Worm (Caenorhabditis elegans) whole organism, L4 larva: Measurements from ENCODE around the gene W06B4.1.

Experiments
- F10B5.3 ChIP-seq: sonication (generic microtip); optimal IDR thresholded peaks from 2 replicates; lab custom pipeline; 2016; ENCODE audit warnings: mild to moderate bottlenecking, missing genetic modification characterization, missing compliant biosample characterization
- F37D6.2 ChIP-seq: sonication (generic microtip); optimal IDR thresholded peaks from 2 replicates; lab custom pipeline; 2016; ENCODE audit warnings: mild to moderate bottlenecking, missing genetic modification characterization, missing compliant biosample characterization
- T20F7.1 ChIP-seq: fragments of 200-800 bp; sonication (Bioruptor generic); optimal IDR thresholded peaks from 2 replicates; lab custom pipeline; 2018; ENCODE audit warnings: mild to moderate bottlenecking, missing genetic modification characterization, missing compliant biosample characterization
- Y48G9A.11 ChIP-seq: fragments of 200-800 bp; sonication (Bioruptor generic); IDR thresholded peaks from 2 replicates; pipeline ENCODE4 v1.3.6; 2022; ENCODE audit warnings: missing genetic modification reagents, missing genetic modification characterization, missing compliant biosample characterization
- ZK337.2 ChIP-seq: fragments of 200-800 bp; sonication (Bioruptor generic); IDR thresholded peaks from 2 replicates; pipeline ENCODE4 v1.3.6; 2022; ENCODE audit warnings: missing genetic modification reagents, missing genetic modification characterization, missing compliant biosample characterization
- aha-1 ChIP-seq: fragments of 150-350 bp; peaks from one replicate; lab custom pipeline; 2014; ENCODE audit warnings: missing biosample characterization, missing genetic modification characterization
- ceh-20 ChIP-seq: fragments of 200-800 bp; sonication (Bioruptor generic); IDR thresholded peaks from 2 replicates; pipeline ENCODE4 v1.3.6; 2022; ENCODE audit warnings: missing genetic modification reagents, missing genetic modification characterization, missing compliant biosample characterization
- ctbp-1 ChIP-seq: fragments of 200-800 bp; sonication (Bioruptor generic); IDR thresholded peaks from 2 replicates; pipeline ENCODE4 v1.3.6; 2022; ENCODE audit warnings: missing genetic modification reagents, missing genetic modification characterization, missing compliant biosample characterization
- daf-16 ChIP-seq, 3 experiments: sonication (generic microtip); optimal IDR thresholded peaks; 2 replicates each; lab custom pipeline; 2016 to 2017; ENCODE audit warnings: missing genetic modification characterization in 3 of 3, missing genetic modification reagents in 3 of 3, mild to moderate bottlenecking in 2 of 3, missing compliant biosample characterization in 2 of 3, missing biosample characterization in 1 of 3, moderate library complexity in 1 of 3
- daf-19 ChIP-seq: fragments of 200-800 bp; sonication (Bioruptor generic); conservative IDR thresholded peaks from 2 replicates; pipeline ENCODE4 v1.3.6; 2022; ENCODE audit warnings: missing genetic modification characterization, missing compliant biosample characterization
- daf-8 ChIP-seq: fragments of 200-800 bp; sonication (Bioruptor generic); IDR thresholded peaks from 2 replicates; pipeline ENCODE4 v1.3.6; 2022; ENCODE audit warnings: missing genetic modification characterization, missing compliant biosample characterization
- dmd-6 ChIP-seq: fragments of 200-800 bp; sonication (Bioruptor generic); IDR thresholded peaks from 2 replicates; pipeline ENCODE4 v1.3.6; 2022; ENCODE audit warnings: missing genetic modification reagents, missing genetic modification characterization, missing compliant biosample characterization
- dmd-8 ChIP-seq: fragments of 200-800 bp; sonication (Bioruptor generic); IDR thresholded peaks from 2 replicates; pipeline ENCODE4 v1.3.6; 2022; ENCODE audit warnings: missing genetic modification characterization, missing compliant biosample characterization
- dpl-1 ChIP-seq: fragments of 150-350 bp; optimal IDR thresholded peaks from 2 replicates; lab custom pipeline; 2014; ENCODE audit warnings: missing biosample characterization, missing genetic modification reagents, missing genetic modification characterization
- duxl-1 ChIP-seq: sonication (generic microtip); optimal IDR thresholded peaks from 2 replicates; lab custom pipeline; 2016; ENCODE audit warnings: mild to moderate bottlenecking, missing genetic modification characterization, moderate library complexity, missing compliant biosample characterization; ENCODE audit not compliant: poor library complexity
- egl-27 ChIP-seq: sonication (generic microtip); optimal IDR thresholded peaks from 3 replicates; lab custom pipeline; 2017; ENCODE audit warnings: missing biosample characterization, missing genetic modification reagents, missing genetic modification characterization
- egl-43 ChIP-seq: fragments of 200-800 bp; sonication (Bioruptor generic); IDR thresholded peaks from 2 replicates; pipeline ENCODE4 v1.3.6; 2022; ENCODE audit warnings: missing genetic modification reagents, missing genetic modification characterization, missing compliant biosample characterization
- fos-1 ChIP-seq: fragments of 150-350 bp; optimal IDR thresholded peaks from 2 replicates; lab custom pipeline; 2014; ENCODE audit warnings: missing biosample characterization, missing genetic modification characterization
- gei-8 ChIP-seq: fragments of 200-800 bp; sonication (Bioruptor generic); optimal IDR thresholded peaks from 2 replicates; lab custom pipeline; 2018; ENCODE audit warnings: mild to moderate bottlenecking, missing genetic modification characterization, missing compliant biosample characterization
- hlh-11 ChIP-seq: fragments of 200-800 bp; sonication (Bioruptor generic); optimal IDR thresholded peaks from 2 replicates; lab custom pipeline; 2018; ENCODE audit warnings: mild to moderate bottlenecking, missing genetic modification characterization, missing compliant biosample characterization
- hmg-1.1 ChIP-seq: fragments of 200-800 bp; sonication (Bioruptor generic); IDR thresholded peaks from 2 replicates; pipeline ENCODE4 v1.3.6; 2022; ENCODE audit warnings: missing genetic modification reagents, missing genetic modification characterization, missing compliant biosample characterization
- lin-38 ChIP-seq: fragments of 200-800 bp; sonication (Bioruptor generic); IDR thresholded peaks from 2 replicates; pipeline ENCODE4 v1.3.6; 2022; ENCODE audit warnings: missing genetic modification reagents, missing genetic modification characterization, missing compliant biosample characterization
- lsy-2 ChIP-seq, 2 experiments: fragments of 150-350 bp in 1 of 2; sonication (generic microtip) in 1 of 2; optimal IDR thresholded peaks; 2 replicates each; lab custom pipeline; 2014 to 2017; ENCODE audit warnings: missing biosample characterization in 2 of 2, missing genetic modification characterization in 2 of 2
- madf-5 ChIP-seq, 2 experiments: fragments of 200-800 bp; sonication (Bioruptor generic); IDR thresholded peaks; 2 replicates each; pipeline ENCODE4 v1.3.6; 2022; ENCODE audit warnings: missing compliant biosample characterization in 2 of 2, missing genetic modification characterization in 2 of 2
- mdl-1 ChIP-seq, 2 experiments: fragments of 150-350 bp in 1 of 2; sonication (generic microtip) in 1 of 2; optimal IDR thresholded peaks; 2 replicates each; lab custom pipeline; 2014 to 2017; ENCODE audit warnings: missing biosample characterization in 2 of 2, missing genetic modification characterization in 2 of 2
- mes-2 ChIP-seq: sonication (generic microtip); optimal IDR thresholded peaks from 2 replicates; lab custom pipeline; 2016; ENCODE audit warnings: missing genotype, mild to moderate bottlenecking, missing genetic modification characterization, missing compliant biosample characterization; ENCODE audit not compliant: poor library complexity, severe bottlenecking
- nhr-111 ChIP-seq: fragments of 200-800 bp; sonication (Bioruptor generic); optimal IDR thresholded peaks from 2 replicates; lab custom pipeline; 2018; ENCODE audit warnings: mild to moderate bottlenecking, missing genetic modification characterization, missing compliant biosample characterization
- nhr-28 ChIP-seq: fragments of 150-350 bp; optimal IDR thresholded peaks from 2 replicates; lab custom pipeline; 2014; ENCODE audit warnings: missing biosample characterization, missing genetic modification characterization
- nhr-6 ChIP-seq: fragments of 150-350 bp; optimal IDR thresholded peaks from 2 replicates; lab custom pipeline; 2014; ENCODE audit warnings: missing biosample characterization, missing genetic modification characterization
- nhr-77 ChIP-seq: fragments of 150-350 bp; optimal IDR thresholded peaks from 2 replicates; lab custom pipeline; 2014; ENCODE audit warnings: missing biosample characterization, missing genetic modification characterization
- pqm-1 ChIP-seq: sonication (generic microtip); optimal IDR thresholded peaks from 2 replicates; lab custom pipeline; 2017; ENCODE audit warnings: missing biosample characterization, missing genetic modification characterization
- set-16 ChIP-seq: fragments of 200-800 bp; sonication (Bioruptor generic); IDR thresholded peaks from 2 replicates; pipeline ENCODE4 v1.3.6; 2022; ENCODE audit warnings: missing genetic modification reagents, missing genetic modification characterization, missing compliant biosample characterization
- snpc-4 ChIP-seq: fragments of 150-350 bp; optimal IDR thresholded peaks from 2 replicates; lab custom pipeline; 2014; ENCODE audit warnings: missing biosample characterization, missing genetic modification characterization
- unc-130 ChIP-seq: sonication (generic microtip); optimal IDR thresholded peaks from 2 replicates; lab custom pipeline; 2016; ENCODE audit warnings: missing genetic modification reagents, missing genetic modification characterization, missing compliant biosample characterization
- zfp-2 ChIP-seq: sonication (generic microtip); optimal IDR thresholded peaks from 2 replicates; lab custom pipeline; 2016; ENCODE audit warnings: mild to moderate bottlenecking, missing genetic modification characterization, missing compliant biosample characterization

The W06B4.1 gene

ce11 chrII:4470972-4471645 is at the start of gene W06B4.1:
Gene W06B4.1, plus strand, starts transcription at chrII:4471595.
- TF ChIP-seq ceh-20 (GFP tag; lab: Robert Waterston, UW) (no peak), unc-130 (GFP tag; lab: Kevin White, UChicago) (peak; percentile 52), nhr-111 (no peak), dpl-1 (GFP tag; lab: Kevin White, UChicago) (no peak), Y48G9A.11 (0 out of 2 replicates have a peak, but pooled peaks have one; percentile 15), lin-38 (peak; percentile 34), dmd-6 (GFP tag; lab: Robert Waterston, UW) (no peak)

ce11 chrII:4424807-4425206 is 46.6 kb upstream of the W06B4.1 start, which contains the start of the genes dcaf-13 and toe-1:
Gene dcaf-13, minus strand, starts transcription at chrII:4424902.
Gene toe-1, plus strand, starts transcription at chrII:4425167.
- TF ChIP-seq mdl-1 (tag; optimal IDR thresholded peaks at IDR 0.05; lab: Kevin White, UChicago): no peak
- no peak for TF ChIP-seq daf-19 (GFP tag; lab: Robert Waterston, UW)
- peak; percentile 34 for TF ChIP-seq mes-2 (tag; lab: Kevin White, UChicago)
- TF ChIP-seq madf-5 (GFP tag; IDR thresholded peaks at IDR 0.05; lab: Robert Waterston, UW): no peak
- 0 out of 2 replicates have a peak, but pooled peaks have one; percentile 11 for TF ChIP-seq hmg-1.1 (GFP tag; lab: Robert Waterston, UW)
- peak in 1 of 2 experiments; percentile 39 for TF ChIP-seq lsy-2 (tag; optimal IDR thresholded peaks at IDR 0.05; lab: Kevin White, UChicago)

ce11 chrII:4428121-4428520 is 43.3 kb upstream of the W06B4.1 start:
- TF ChIP-seq zfp-2 (tag; lab: Kevin White, UChicago): no peak
- TF ChIP-seq aha-1 (tag; lab: Kevin White, UChicago): peak; percentile 94
- TF ChIP-seq set-16: 0 out of 2 replicates have a peak, but pooled peaks have one; percentile 14

- TF ChIP-seq nhr-77 (peak; percentile 2), nhr-28 (tag; lab: Kevin White, UChicago) (peak; percentile 97), dmd-8 (no peak), dpl-1 (GFP tag; lab: Kevin White, UChicago) (no peak), fos-1 (no peak), egl-43 (GFP tag; lab: Robert Waterston, UW) (no peak), hlh-11 (tag; lab: Kevin White, UChicago) (peak; percentile 2), ctbp-1 (GFP tag; lab: Robert Waterston, UW) (no peak), pqm-1 (tag; lab: Kevin White, UChicago) (peak; percentile 14), daf-8 (no peak), F10B5.3 (tag; lab: Kevin White, UChicago) (no peak), daf-16 (GFP tag; optimal IDR thresholded peaks at IDR 0.05; lab: Kevin White, UChicago) (no peak), daf-16 (tag; optimal IDR thresholded peaks at IDR 0.05; lab: Kevin White, UChicago) (peak; percentile 61), F37D6.2 (no peak)
Measured at ce11 chrII:4433146-4433545, 38.2 kb upstream of the W06B4.1 start, which contains the start of gene nhr-109. Gene nhr-109, plus strand, starts transcription at chrII:4433367.

- TF ChIP-seq T20F7.1 (GFP tag; lab: Kevin White, UChicago) (no peak), aha-1 (tag; lab: Kevin White, UChicago) (peak; percentile 98), ZK337.2 (GFP tag; lab: Robert Waterston, UW) (no peak), egl-27 (tag; lab: Kevin White, UChicago) (no peak), duxl-1 (tag; lab: Kevin White, UChicago) (no peak), gei-8 (no peak), nhr-6 (tag; lab: Kevin White, UChicago) (no peak), snpc-4 (tag; lab: Kevin White, UChicago) (no peak)
Measured at ce11 chrII:4434278-4434677, 37.1 kb upstream of the W06B4.1 start.
